Worm (Caenorhabditis elegans) whole organism, late embryonic: ENCODE data around the gene K04G7.1.
A peak's percentile ranks its signal among the peaks of the same experiment; 100 is the strongest.

Experiments used
- C38D4.7 ChIP-seq: fragments of 200-800 bp; sonication (Bioruptor generic); optimal IDR thresholded peaks from 2 replicates; lab custom pipeline; 2018; ENCODE audit warnings: mild to moderate bottlenecking, missing genetic modification characterization, moderate library complexity, missing compliant biosample characterization
- F13H6.1 ChIP-seq: sonication (generic microtip); optimal IDR thresholded peaks from 2 replicates; lab custom pipeline; 2016; ENCODE audit warnings: missing genetic modification characterization, missing compliant biosample characterization
- K02D7.2 ChIP-seq: sonication (generic microtip); optimal IDR thresholded peaks from 2 replicates; lab custom pipeline; 2017; ENCODE audit warnings: mild to moderate bottlenecking, missing genetic modification characterization, missing compliant biosample characterization
- T23F11.4 ChIP-seq: fragments of 200-800 bp; sonication (Bioruptor generic); optimal IDR thresholded peaks from 2 replicates; lab custom pipeline; 2018; ENCODE audit warnings: mild to moderate bottlenecking, missing genetic modification characterization, missing compliant biosample characterization
- Y22D7AL.16 ChIP-seq: sonication (generic microtip); optimal IDR thresholded peaks from 2 replicates; lab custom pipeline; 2016; ENCODE audit warnings: missing genetic modification characterization, missing compliant biosample characterization
- ceh-14 ChIP-seq: sonication (generic microtip); optimal IDR thresholded peaks from 2 replicates; lab custom pipeline; 2016; ENCODE audit warnings: missing genotype, missing genetic modification characterization, missing compliant biosample characterization
- ceh-18 ChIP-seq: sonication (generic microtip); optimal IDR thresholded peaks from 2 replicates; lab custom pipeline; 2016; ENCODE audit warnings: missing genetic modification characterization, missing compliant biosample characterization
- ceh-19 ChIP-seq: fragments of 200-800 bp; sonication (Bioruptor generic); optimal IDR thresholded peaks from 2 replicates; lab custom pipeline; 2018; ENCODE audit warnings: mild to moderate bottlenecking, missing genetic modification characterization, missing compliant biosample characterization
- ceh-2 ChIP-seq: sonication (generic microtip); optimal IDR thresholded peaks from 2 replicates; lab custom pipeline; 2016; ENCODE audit warnings: missing genotype, missing genetic modification characterization, missing compliant biosample characterization
- ceh-24 ChIP-seq: sonication (generic microtip); optimal IDR thresholded peaks from 2 replicates; lab custom pipeline; 2016; ENCODE audit warnings: mild to moderate bottlenecking, missing genetic modification characterization, missing compliant biosample characterization
- ceh-31 ChIP-seq: sonication (generic microtip); optimal IDR thresholded peaks from 2 replicates; lab custom pipeline; 2016; ENCODE audit warnings: missing genetic modification characterization, missing compliant biosample characterization
- ceh-34 ChIP-seq: sonication (generic microtip); optimal IDR thresholded peaks from 2 replicates; lab custom pipeline; 2016; ENCODE audit warnings: mild to moderate bottlenecking, missing genetic modification characterization, missing compliant biosample characterization
- ceh-45 ChIP-seq: fragments of 200-800 bp; sonication (Bioruptor generic); IDR thresholded peaks from 2 replicates; pipeline ENCODE4 v1.3.6; 2022; ENCODE audit warnings: missing genetic modification reagents, missing genetic modification characterization, missing compliant biosample characterization
- ceh-48 ChIP-seq: sonication (generic microtip); optimal IDR thresholded peaks from 2 replicates; lab custom pipeline; 2016; ENCODE audit warnings: missing genetic modification characterization, inconsistent platforms, missing compliant biosample characterization
- ceh-6 ChIP-seq: fragments of 200-800 bp; sonication (Bioruptor generic); optimal IDR thresholded peaks from 2 replicates; lab custom pipeline; 2018; ENCODE audit warnings: mild to moderate bottlenecking, missing genetic modification characterization, missing compliant biosample characterization
- ceh-9 ChIP-seq: sonication (generic microtip); optimal IDR thresholded peaks from 2 replicates; lab custom pipeline; 2016; ENCODE audit warnings: mild to moderate bottlenecking, missing genetic modification characterization, inconsistent platforms, missing compliant biosample characterization
- dve-1 ChIP-seq: sonication (generic microtip); optimal IDR thresholded peaks from 2 replicates; lab custom pipeline; 2017; ENCODE audit warnings: antibody characterized with exemption, mild to moderate bottlenecking, missing genetic modification characterization, missing compliant biosample characterization
- elt-2 ChIP-seq: sonication (generic microtip); optimal IDR thresholded peaks from 2 replicates; lab custom pipeline; 2016; ENCODE audit warnings: missing genetic modification reagents, missing genetic modification characterization, missing compliant biosample characterization
- elt-4 ChIP-seq: sonication (generic microtip); optimal IDR thresholded peaks from 2 replicates; lab custom pipeline; 2016; ENCODE audit warnings: missing genetic modification characterization, missing compliant biosample characterization
- eyg-1 ChIP-seq: sonication (generic microtip); optimal IDR thresholded peaks from 2 replicates; lab custom pipeline; 2016; ENCODE audit warnings: missing genotype, missing genetic modification characterization, missing compliant biosample characterization
- fax-1 ChIP-seq: sonication (generic microtip); optimal IDR thresholded peaks from 2 replicates; lab custom pipeline; 2016; ENCODE audit warnings: missing genotype, missing genetic modification characterization, missing compliant biosample characterization
- fkh-10 ChIP-seq: fragments of 150-350 bp; optimal IDR thresholded peaks from 2 replicates; lab custom pipeline; 2014; ENCODE audit warnings: missing biosample characterization, missing genetic modification reagents, missing genetic modification characterization
- fkh-6 ChIP-seq: sonication (generic microtip); optimal IDR thresholded peaks from 2 replicates; lab custom pipeline; 2016; ENCODE audit warnings: missing genetic modification characterization, missing compliant biosample characterization
- gmeb-2 ChIP-seq: sonication (generic microtip); optimal IDR thresholded peaks from 2 replicates; lab custom pipeline; 2016; ENCODE audit warnings: missing genetic modification characterization, inconsistent platforms, missing compliant biosample characterization
- hlh-13 ChIP-seq: fragments of 200-800 bp; sonication (Bioruptor generic); optimal IDR thresholded peaks from 2 replicates; lab custom pipeline; 2018; ENCODE audit warnings: mild to moderate bottlenecking, missing genetic modification characterization, missing compliant biosample characterization
- hlh-15 ChIP-seq: sonication (generic microtip); optimal IDR thresholded peaks from 2 replicates; lab custom pipeline; 2016; ENCODE audit warnings: missing genetic modification characterization, missing compliant biosample characterization
- hlh-6 ChIP-seq: sonication (generic microtip); optimal IDR thresholded peaks from 2 replicates; lab custom pipeline; 2016; ENCODE audit warnings: missing genotype, missing genetic modification characterization, missing compliant biosample characterization
- hlh-8 ChIP-seq: sonication (generic microtip); optimal IDR thresholded peaks from 2 replicates; lab custom pipeline; 2016; ENCODE audit warnings: missing genotype, missing genetic modification characterization, missing compliant biosample characterization
- lin-11 ChIP-seq: fragments of 200-800 bp; sonication (Bioruptor generic); optimal IDR thresholded peaks from 2 replicates; lab custom pipeline; 2018; ENCODE audit warnings: mild to moderate bottlenecking, missing genetic modification characterization, missing compliant biosample characterization
- madf-2 ChIP-seq: sonication (generic microtip); optimal IDR thresholded peaks from 2 replicates; lab custom pipeline; 2017; ENCODE audit warnings: missing genetic modification characterization, missing compliant biosample characterization
- mec-3 ChIP-seq: sonication (generic microtip); optimal IDR thresholded peaks from 2 replicates; lab custom pipeline; 2016; ENCODE audit warnings: borderline replicate concordance, missing genetic modification characterization, missing compliant biosample characterization
- nfya-1 ChIP-seq: sonication (generic microtip); optimal IDR thresholded peaks from 2 replicates; lab custom pipeline; 2017; ENCODE audit warnings: missing genetic modification characterization, mild to moderate bottlenecking, missing compliant biosample characterization, antibody characterized with exemption, moderate library complexity
- nhr-11 ChIP-seq: fragments of 150-350 bp; optimal IDR thresholded peaks from 2 replicates; lab custom pipeline; 2014; ENCODE audit warnings: missing biosample characterization, missing genetic modification characterization
- nhr-232 ChIP-seq: sonication (generic microtip); optimal IDR thresholded peaks from 2 replicates; lab custom pipeline; 2016; ENCODE audit warnings: missing genetic modification characterization, missing compliant biosample characterization
- odd-2 ChIP-seq: sonication (generic microtip); optimal IDR thresholded peaks from 2 replicates; lab custom pipeline; 2017; ENCODE audit warnings: antibody characterized with exemption, mild to moderate bottlenecking, missing genetic modification characterization, missing compliant biosample characterization
- pag-3 ChIP-seq: sonication (generic microtip); optimal IDR thresholded peaks from 2 replicates; lab custom pipeline; 2016; ENCODE audit warnings: missing compliant biosample characterization, missing genetic modification characterization, borderline replicate concordance
- pat-9 ChIP-seq: fragments of 200-800 bp; sonication (Bioruptor generic); optimal IDR thresholded peaks from 2 replicates; lab custom pipeline; 2018; ENCODE audit warnings: mild to moderate bottlenecking, missing genetic modification characterization, moderate library complexity, missing compliant biosample characterization
- pax-1 ChIP-seq: fragments of 150-350 bp; optimal IDR thresholded peaks from 2 replicates; lab custom pipeline; 2014; ENCODE audit warnings: missing biosample characterization, missing genetic modification characterization
- pha-4 ChIP-seq: fragments of 150-350 bp; optimal IDR thresholded peaks from 2 replicates; lab custom pipeline; 2018; ENCODE audit warnings: missing biosample characterization, missing genetic modification reagents, missing genetic modification characterization
- pqm-1 ChIP-seq: sonication (generic microtip); optimal IDR thresholded peaks from 2 replicates; lab custom pipeline; 2016; ENCODE audit warnings: missing genetic modification characterization, missing compliant biosample characterization
- pros-1 ChIP-seq: fragments of 150-350 bp; optimal IDR thresholded peaks from 2 replicates; lab custom pipeline; 2014; ENCODE audit warnings: missing biosample characterization, missing genetic modification reagents, missing genetic modification characterization
- ref-2 ChIP-seq: sonication (generic microtip); optimal IDR thresholded peaks from 2 replicates; lab custom pipeline; 2016; ENCODE audit warnings: missing genetic modification characterization, missing compliant biosample characterization
- sdc-2 ChIP-seq: sonication (generic microtip); optimal IDR thresholded peaks from 2 replicates; lab custom pipeline; 2016; ENCODE audit warnings: missing genotype, missing genetic modification characterization, missing compliant biosample characterization
- syd-9 ChIP-seq: sonication (generic microtip); optimal IDR thresholded peaks from 2 replicates; lab custom pipeline; 2016; ENCODE audit warnings: mild to moderate bottlenecking, missing genetic modification characterization, moderate library complexity, missing compliant biosample characterization
- tbx-2 ChIP-seq: sonication (generic microtip); optimal IDR thresholded peaks from 2 replicates; lab custom pipeline; 2016; ENCODE audit warnings: missing genetic modification characterization, missing compliant biosample characterization
- tbx-7 ChIP-seq: sonication (generic microtip); optimal IDR thresholded peaks from 2 replicates; lab custom pipeline; 2016; ENCODE audit warnings: missing genotype, missing genetic modification characterization, missing compliant biosample characterization
- unc-3 ChIP-seq, 2 experiments: fragments of 200-800 bp in 1 of 2; sonication (Bioruptor generic) in 1 of 2; sonication (generic microtip) in 1 of 2; conservative IDR thresholded peaks in 1 of 2; optimal IDR thresholded peaks in 1 of 2; 2 replicates each; pipeline versions ENCODE4 v1.3.6 to Lab custom; 2016 to 2022; ENCODE audit warnings: missing compliant biosample characterization in 2 of 2, missing genetic modification characterization in 2 of 2, missing genetic modification reagents in 1 of 2
- unc-42 ChIP-seq: sonication (generic microtip); optimal IDR thresholded peaks from 2 replicates; lab custom pipeline; 2016; ENCODE audit warnings: missing genotype, missing genetic modification characterization, missing compliant biosample characterization
- zip-5 ChIP-seq: sonication (generic microtip); optimal IDR thresholded peaks from 2 replicates; lab custom pipeline; 2016; ENCODE audit warnings: missing genetic modification characterization, missing compliant biosample characterization

Gene K04G7.1

ce11 chrIII:7197973-7198372, 35.5 kb downstream of the K04G7.1 start, which contains the start of gene exos-9:
exos-9 (minus strand) TSS chrIII:7198073.
- TF ChIP-seq pha-4 (tag; lab: Kevin White, UChicago) = no peak
- TF ChIP-seq pqm-1 = no peak
- TF ChIP-seq ref-2 = no peak
- no peak for TF ChIP-seq hlh-8 (tag; lab: Kevin White, UChicago)
- TF ChIP-seq ceh-2 = no peak
- TF ChIP-seq gmeb-2 (tag; lab: Kevin White, UChicago) = no peak
- TF ChIP-seq ceh-45 = no peak
- no peak for TF ChIP-seq ceh-34
- no peak for TF ChIP-seq tbx-2 (tag; lab: Kevin White, UChicago)
- TF ChIP-seq elt-4 = no peak
- no peak for TF ChIP-seq lin-11 (tag; lab: Kevin White, UChicago)
- no peak for TF ChIP-seq eyg-1 (tag; lab: Kevin White, UChicago)
- TF ChIP-seq syd-9 (tag; lab: Kevin White, UChicago) = no peak
- no peak for TF ChIP-seq hlh-15 (tag; lab: Kevin White, UChicago)
- TF ChIP-seq ceh-48 (tag; lab: Kevin White, UChicago) = no peak
- no peak for TF ChIP-seq fkh-6 (tag; lab: Kevin White, UChicago)
- TF ChIP-seq hlh-13 (GFP tag; lab: Kevin White, UChicago) = no peak
- no peak for TF ChIP-seq odd-2 (tag; lab: Kevin White, UChicago)
- no peak for TF ChIP-seq pat-9 (tag; lab: Kevin White, UChicago)
- TF ChIP-seq unc-3 (GFP tag; conservative IDR thresholded peaks at IDR 0.05; lab: Robert Waterston, UW) = no peak
- no peak for TF ChIP-seq unc-3 (tag; optimal IDR thresholded peaks at IDR 0.05; lab: Kevin White, UChicago)
- TF ChIP-seq, all 69 proteins: peak for 0

- TF ChIP-seq ceh-48 (tag; lab: Kevin White, UChicago) (no peak), ceh-31 (tag; lab: Kevin White, UChicago) (peak; percentile 91), dve-1 (tag; lab: Kevin White, UChicago) (no peak), ceh-6 (GFP tag; lab: Kevin White, UChicago) (no peak), fkh-6 (tag; lab: Kevin White, UChicago) (peak; percentile 47), ceh-9 (tag; lab: Kevin White, UChicago) (no peak), fax-1 (tag; lab: Kevin White, UChicago) (peak; percentile 74), ceh-24 (no peak), T23F11.4 (no peak), nfya-1 (tag; lab: Kevin White, UChicago) (peak; percentile 46), ceh-19 (GFP tag; lab: Kevin White, UChicago) (no peak), hlh-6 (tag; lab: Kevin White, UChicago) (peak; percentile 9), sdc-2 (tag; lab: Kevin White, UChicago) (peak; percentile 21), pat-9 (tag; lab: Kevin White, UChicago) (no peak), tbx-2 (tag; lab: Kevin White, UChicago) (peak; percentile 87), hlh-15 (tag; lab: Kevin White, UChicago) (peak; percentile 11), zip-5 (tag; lab: Kevin White, UChicago) (peak; percentile 90), pros-1 (no peak), tbx-7 (tag; lab: Kevin White, UChicago) (peak; percentile 90), K02D7.2 (tag; lab: Kevin White, UChicago) (no peak), odd-2 (tag; lab: Kevin White, UChicago) (no peak), nhr-232 (tag; lab: Kevin White, UChicago) (no peak), madf-2 (peak; percentile 20), fkh-10 (no peak), hlh-8 (tag; lab: Kevin White, UChicago) (peak; percentile 94), ceh-45 (no peak), elt-2 (tag; lab: Kevin White, UChicago) (peak; percentile 69), nhr-11 (tag; lab: Kevin White, UChicago) (no peak), C38D4.7 (no peak), elt-4 (no peak), lin-11 (tag; lab: Kevin White, UChicago) (no peak), pax-1 (tag; lab: Kevin White, UChicago) (no peak), Y22D7AL.16 (tag; lab: Kevin White, UChicago) (no peak), mec-3 (tag; lab: Kevin White, UChicago) (no peak), gmeb-2 (tag; lab: Kevin White, UChicago) (peak; percentile 18), ceh-18 (tag; lab: Kevin White, UChicago) (no peak), unc-42 (tag; lab: Kevin White, UChicago) (peak; percentile 23), ceh-2 (peak; percentile 95), pag-3 (no peak), ceh-14 (peak; percentile 73), F13H6.1 (tag; lab: Kevin White, UChicago) (no peak)
These were observed 36.3 kb downstream of the K04G7.1 start, which contains the start of gene pfd-5 for ce11 chrIII:7198838-7199237. pfd-5 (minus strand) TSS chrIII:7198884.
